Fruit fly (Drosophila melanogaster) whole organism, adult: ENCODE results near the gene CG43773.

Source experiments
- CG11617 ChIP-seq: fragments of 200-800 bp; sonication (Bioruptor generic); optimal IDR thresholded peaks from 2 replicates; lab custom pipeline; 2017; ENCODE audit warnings: mild to moderate bottlenecking, missing biosample characterization, missing genetic modification reagents, missing genetic modification characterization
- CG12768 ChIP-seq: fragments of 200-800 bp; sonication (Bioruptor generic); optimal IDR thresholded peaks from 2 replicates; lab custom pipeline; 2017; ENCODE audit warnings: missing biosample characterization, missing genetic modification characterization, mild to moderate bottlenecking, moderate library complexity, missing genetic modification reagents
- CG33017 ChIP-seq: fragments of 200-800 bp; sonication (Bioruptor generic); optimal IDR thresholded peaks from 2 replicates; lab custom pipeline; 2018; ENCODE audit warnings: missing biosample characterization, mild to moderate bottlenecking, missing genetic modification characterization, moderate library complexity
- CG5204 ChIP-seq: fragments of 200-800 bp; sonication (Bioruptor generic); optimal IDR thresholded peaks from 2 replicates; lab custom pipeline; 2016; ENCODE audit warnings: missing biosample characterization, missing genetic modification characterization
- CG7101 ChIP-seq: fragments of 200-800 bp; sonication (Bioruptor generic); optimal IDR thresholded peaks from 2 replicates; lab custom pipeline; 2018; ENCODE audit warnings: missing biosample characterization, mild to moderate bottlenecking, missing genetic modification characterization, moderate library complexity
- Crg-1 ChIP-seq: fragments of 200-800 bp; sonication (Bioruptor generic); optimal IDR thresholded peaks from 2 replicates; lab custom pipeline; 2016; ENCODE audit warnings: missing biosample characterization, missing genetic modification characterization
- Hr96 ChIP-seq: fragments of 200-800 bp; sonication (Bioruptor generic); optimal IDR thresholded peaks from 2 replicates; lab custom pipeline; 2016; ENCODE audit warnings: missing biosample characterization, missing genetic modification characterization
- bab1 ChIP-seq: fragments of 200-800 bp; sonication (Bioruptor generic); optimal IDR thresholded peaks from 3 replicates; lab custom pipeline; 2019; ENCODE audit warnings: missing biosample characterization, mild to moderate bottlenecking, missing genetic modification characterization, moderate library complexity
- cic ChIP-seq: fragments of 200-800 bp; sonication (Bioruptor generic); optimal IDR thresholded peaks from 2 replicates; lab custom pipeline; 2017; ENCODE audit warnings: missing biosample characterization, mild to moderate bottlenecking, missing genetic modification characterization, moderate library complexity
- ovo ChIP-seq: fragments of 200-800 bp; sonication (Bioruptor generic); optimal IDR thresholded peaks from 2 replicates; lab custom pipeline; 2016; ENCODE audit warnings: missing biosample characterization, missing genetic modification characterization
- pad ChIP-seq: fragments of 200-800 bp; sonication (Bioruptor generic); optimal IDR thresholded peaks from 3 replicates; lab custom pipeline; 2017; ENCODE audit warnings: missing biosample characterization, missing genetic modification characterization, mild to moderate bottlenecking, moderate library complexity, missing genetic modification reagents
- tj ChIP-seq: fragments of 200-800 bp; sonication (Bioruptor generic); optimal IDR thresholded peaks from 3 replicates; lab custom pipeline; 2017; ENCODE audit warnings: missing biosample characterization, mild to moderate bottlenecking, missing genetic modification characterization, moderate library complexity

dm6 chr2L:4012089-4012488 lies 4.6 kb downstream of the CG43773 start:
- TF ChIP-seq Hr96 (GFP tag; lab: Kevin White, UChicago), result no peak
- TF ChIP-seq CG33017 (tag; lab: Kevin White, UChicago), result no peak
- no peak for TF ChIP-seq pad (GFP tag; lab: Kevin White, UChicago)
- TF ChIP-seq tj (GFP tag; lab: Kevin White, UChicago), result no peak
- no peak for TF ChIP-seq CG12768
- TF ChIP-seq CG5204, result no peak
- no peak for TF ChIP-seq CG11617
- no peak for TF ChIP-seq bab1 (GFP tag; lab: Kevin White, UChicago)
- no peak for TF ChIP-seq CG7101 (tag; lab: Kevin White, UChicago)
- TF ChIP-seq cic (GFP tag; lab: Kevin White, UChicago), result no peak
- TF ChIP-seq Crg-1 (GFP tag; lab: Kevin White, UChicago), result no peak
- TF ChIP-seq ovo (GFP tag; lab: Kevin White, UChicago), result no peak
